Worm (Caenorhabditis elegans): ENCODE measurements around the gene duo-1.

- TF ChIP-seq snpc-4 (tag; optimal IDR thresholded peaks at IDR 0.05) = no peak
- TF ChIP-seq elt-3 (tag; optimal IDR thresholded peaks at IDR 0.05) = no peak
Measured at ce11 chrV:11598807-11599206, 44.4 kb downstream of the duo-1 start, which contains the start of gene srx-84.
